Fruit fly (Drosophila melanogaster) whole organism, embryonic: ENCODE measurements around the gene Adck5.

ENCODE experiments used
- Atf6 ChIP-seq: fragments of 200-800 bp; sonication (Bioruptor generic); IDR thresholded peaks from 2 replicates; pipeline ENCODE4 v1.3.6; 2022; ENCODE audit warnings: missing biosample characterization, missing genetic modification characterization
- Bgb ChIP-seq: fragments of 200-800 bp; sonication (Bioruptor generic); IDR thresholded peaks from 2 replicates; pipeline ENCODE4 v1.3.6; 2022; ENCODE audit warnings: missing biosample characterization, missing genetic modification characterization; ENCODE audit not compliant: partially characterized antibody
- CG10147 ChIP-seq: fragments of 200-800 bp; sonication (Bioruptor generic); optimal IDR thresholded peaks from 2 replicates; lab custom pipeline; 2019; ENCODE audit warnings: missing biosample characterization, mild to moderate bottlenecking, missing genetic modification characterization, moderate library complexity
- CG11696 ChIP-seq: fragments of 200-800 bp; sonication (Bioruptor generic); IDR thresholded peaks from 2 replicates; pipeline ENCODE4 v1.3.6; 2022; ENCODE audit warnings: missing biosample characterization, missing genetic modification characterization
- CG15696 ChIP-seq: fragments of 200-800 bp; sonication (Bioruptor generic); optimal IDR thresholded peaks from 2 replicates; lab custom pipeline; 2019; ENCODE audit warnings: missing biosample characterization, mild to moderate bottlenecking, missing genetic modification characterization, moderate library complexity
- CG1603 ChIP-seq: fragments of 200-800 bp; sonication (Bioruptor generic); optimal IDR thresholded peaks from 2 replicates; lab custom pipeline; 2019; ENCODE audit warnings: missing biosample characterization, mild to moderate bottlenecking, missing genetic modification characterization, moderate library complexity
- CG18011 ChIP-seq: fragments of 200-800 bp; sonication (Bioruptor generic); optimal IDR thresholded peaks from 2 replicates; lab custom pipeline; 2017; ENCODE audit warnings: missing biosample characterization, missing genetic modification characterization, mild to moderate bottlenecking, moderate library complexity, missing genotype
- CG3065 ChIP-seq: fragments of 200-800 bp; sonication (Bioruptor generic); optimal IDR thresholded peaks from 2 replicates; lab custom pipeline; 2016; ENCODE audit warnings: missing biosample characterization, missing genetic modification characterization
- CG32767 ChIP-seq: fragments of 200-800 bp; sonication (Bioruptor generic); IDR thresholded peaks from 2 replicates; pipeline ENCODE4 v1.3.6; 2022; ENCODE audit warnings: missing biosample characterization, missing genetic modification characterization
- CG34376 ChIP-seq: fragments of 200-800 bp; sonication (Bioruptor generic); optimal IDR thresholded peaks from 2 replicates; lab custom pipeline; 2018; ENCODE audit warnings: missing biosample characterization, mild to moderate bottlenecking, missing genetic modification characterization
- CG4424 ChIP-seq: fragments of 200-800 bp; sonication (Bioruptor generic); optimal IDR thresholded peaks from 3 replicates; lab custom pipeline; 2016; ENCODE audit warnings: missing biosample characterization, missing genetic modification characterization
- CG4617 ChIP-seq: fragments of 200-800 bp; sonication (Bioruptor generic); optimal IDR thresholded peaks from 3 replicates; lab custom pipeline; 2016; ENCODE audit warnings: missing biosample characterization, missing genetic modification characterization, borderline replicate concordance
- CG4707 ChIP-seq: fragments of 200-800 bp; sonication (Bioruptor generic); optimal IDR thresholded peaks from 2 replicates; lab custom pipeline; 2018; ENCODE audit warnings: missing biosample characterization, mild to moderate bottlenecking, missing genetic modification characterization, moderate library complexity
- CG4730 ChIP-seq: fragments of 200-800 bp; sonication (Bioruptor generic); IDR thresholded peaks from 2 replicates; pipeline ENCODE4 v1.3.6; 2022; ENCODE audit warnings: missing biosample characterization, missing genetic modification characterization
- CG6813 ChIP-seq: fragments of 200-800 bp; sonication (Bioruptor generic); optimal IDR thresholded peaks from 2 replicates; lab custom pipeline; 2017; ENCODE audit warnings: missing biosample characterization, missing genetic modification characterization, mild to moderate bottlenecking, moderate library complexity, missing genetic modification reagents
- CG7372 ChIP-seq: fragments of 200-800 bp; sonication (Bioruptor generic); IDR thresholded peaks from 2 replicates; pipeline ENCODE4 v1.3.6; 2022; ENCODE audit warnings: missing biosample characterization, missing genetic modification characterization
- CG7556 ChIP-seq: fragments of 200-800 bp; sonication (Bioruptor generic); optimal IDR thresholded peaks from 2 replicates; lab custom pipeline; 2017; ENCODE audit warnings: missing biosample characterization, mild to moderate bottlenecking, missing genetic modification characterization
- CG8478 ChIP-seq: fragments of >200 bp; optimal IDR thresholded peaks from 2 replicates; lab custom pipeline; 2018
- CG9437 ChIP-seq: fragments of 200-800 bp; sonication (Bioruptor generic); optimal IDR thresholded peaks from 2 replicates; lab custom pipeline; 2018; ENCODE audit warnings: missing biosample characterization, mild to moderate bottlenecking, missing genetic modification characterization
- CG9609 ChIP-seq: fragments of 200-800 bp; sonication (Bioruptor generic); optimal IDR thresholded peaks from 3 replicates; lab custom pipeline; 2016; ENCODE audit warnings: missing biosample characterization, missing genetic modification characterization
- D19B ChIP-seq: fragments of 200-800 bp; sonication (Bioruptor generic); optimal IDR thresholded peaks from 2 replicates; lab custom pipeline; 2017; ENCODE audit warnings: missing biosample characterization, mild to moderate bottlenecking, missing genetic modification characterization
- ERR ChIP-seq: fragments of 200-800 bp; sonication (Bioruptor generic); optimal IDR thresholded peaks from 2 replicates; lab custom pipeline; 2016; ENCODE audit warnings: missing biosample characterization, missing genetic modification characterization
- HLH4C ChIP-seq: fragments of 200-800 bp; sonication (Bioruptor generic); IDR thresholded peaks from 3 replicates; pipeline ENCODE4 v1.3.6; 2022; ENCODE audit warnings: missing biosample characterization, missing genetic modification characterization; ENCODE audit not compliant: partially characterized antibody
- Hey ChIP-seq: fragments of 200-800 bp; sonication (Bioruptor generic); optimal IDR thresholded peaks from 3 replicates; lab custom pipeline; 2018; ENCODE audit warnings: missing biosample characterization, mild to moderate bottlenecking, missing genetic modification characterization
- Hmr ChIP-seq: fragments of 200-800 bp; sonication (Bioruptor generic); optimal IDR thresholded peaks from 3 replicates; lab custom pipeline; 2017; ENCODE audit warnings: mild to moderate bottlenecking, missing biosample characterization, missing genetic modification reagents, missing genetic modification characterization
- Kr ChIP-seq: fragments of 200-800 bp; sonication (Bioruptor generic); optimal IDR thresholded peaks from 2 replicates; lab custom pipeline; 2017; ENCODE audit warnings: missing biosample characterization, mild to moderate bottlenecking, missing genetic modification characterization
- Lim3 ChIP-seq: fragments of 200-800 bp; sonication (Bioruptor generic); IDR thresholded peaks from 2 replicates; pipeline ENCODE4 v1.3.6; 2022; ENCODE audit warnings: missing biosample characterization, missing genetic modification characterization
- Oli ChIP-seq: fragments of 200-800 bp; sonication (Bioruptor generic); optimal IDR thresholded peaks from 2 replicates; lab custom pipeline; 2018; ENCODE audit warnings: missing biosample characterization, mild to moderate bottlenecking, missing genetic modification characterization, moderate library complexity
- Taf1 ChIP-seq: fragments of 200-800 bp; sonication (Bioruptor generic); IDR thresholded peaks from 2 replicates; pipeline ENCODE4 v1.3.6; 2022; ENCODE audit warnings: missing biosample characterization, missing genetic modification characterization
- Vsx1 ChIP-seq: fragments of 200-800 bp; sonication (Bioruptor generic); optimal IDR thresholded peaks from 2 replicates; lab custom pipeline; 2017; ENCODE audit warnings: missing biosample characterization, mild to moderate bottlenecking, missing genetic modification characterization, missing genetic modification reagents
- bcd ChIP-seq: fragments of 200-800 bp; sonication (Bioruptor generic); optimal IDR thresholded peaks from 2 replicates; lab custom pipeline; 2017; ENCODE audit warnings: missing biosample characterization, mild to moderate bottlenecking, missing genetic modification characterization
- cad ChIP-seq: fragments of >200 bp; optimal IDR thresholded peaks from 2 replicates; lab custom pipeline; 2017; ENCODE audit warnings: missing biosample characterization, missing genetic modification characterization
- gem ChIP-seq: fragments of 200-800 bp; sonication (Bioruptor generic); optimal IDR thresholded peaks from 2 replicates; lab custom pipeline; 2019; ENCODE audit warnings: missing biosample characterization, mild to moderate bottlenecking, missing genetic modification characterization, moderate library complexity
- ham ChIP-seq: fragments of 200-800 bp; sonication (Bioruptor generic); IDR thresholded peaks from 2 replicates; pipeline ENCODE4 v1.3.6; 2022; ENCODE audit warnings: missing biosample characterization, missing genetic modification characterization
- hb ChIP-seq: fragments of 200-800 bp; sonication (Bioruptor generic); IDR thresholded peaks from 3 replicates; pipeline ENCODE4 v1.3.6; 2022; ENCODE audit warnings: missing biosample characterization, missing genetic modification characterization; ENCODE audit not compliant: partially characterized antibody
- her ChIP-seq: fragments of 200-800 bp; sonication (Bioruptor generic); optimal IDR thresholded peaks from 2 replicates; lab custom pipeline; 2016; ENCODE audit warnings: missing biosample characterization, missing genetic modification characterization
- insv ChIP-seq, 2 experiments: fragments of 200-800 bp; sonication (Bioruptor generic); optimal IDR thresholded peaks; 3 replicates each; lab custom pipeline; 2016 to 2018; ENCODE audit warnings: missing biosample characterization in 2 of 2, missing genetic modification characterization in 2 of 2
- kah ChIP-seq: fragments of 200-800 bp; sonication (Bioruptor generic); optimal IDR thresholded peaks from 2 replicates; lab custom pipeline; 2018; ENCODE audit warnings: missing biosample characterization, mild to moderate bottlenecking, missing genetic modification characterization
- mld ChIP-seq: fragments of 200-800 bp; sonication (Bioruptor generic); IDR thresholded peaks from 3 replicates; pipeline ENCODE4 v1.3.6; 2022; ENCODE audit warnings: missing biosample characterization, missing genetic modification characterization; ENCODE audit not compliant: partially characterized antibody
- oc ChIP-seq: fragments of 200-800 bp; sonication (Bioruptor generic); optimal IDR thresholded peaks from 2 replicates; lab custom pipeline; 2018; ENCODE audit warnings: missing biosample characterization, mild to moderate bottlenecking, missing genetic modification characterization, moderate library complexity
- odd ChIP-seq: fragments of 200-800 bp; sonication (Bioruptor generic); optimal IDR thresholded peaks from 2 replicates; lab custom pipeline; 2017; ENCODE audit warnings: missing biosample characterization, mild to moderate bottlenecking, missing genetic modification characterization
- org-1 ChIP-seq: fragments of 200-800 bp; sonication (Bioruptor generic); optimal IDR thresholded peaks from 2 replicates; lab custom pipeline; 2017; ENCODE audit warnings: missing biosample characterization, missing genetic modification characterization
- pros ChIP-seq: fragments of 200-800 bp; sonication (Bioruptor generic); optimal IDR thresholded peaks from 3 replicates; lab custom pipeline; 2019; ENCODE audit warnings: missing biosample characterization, mild to moderate bottlenecking, missing genetic modification characterization, moderate library complexity
- schlank ChIP-seq: fragments of 200-800 bp; sonication (Bioruptor generic); optimal IDR thresholded peaks from 2 replicates; lab custom pipeline; 2018; ENCODE audit warnings: missing biosample characterization, mild to moderate bottlenecking, missing genetic modification characterization
- shn ChIP-seq: fragments of 200-800 bp; sonication (Bioruptor generic); optimal IDR thresholded peaks from 3 replicates; lab custom pipeline; 2016; ENCODE audit warnings: missing biosample characterization, missing genetic modification characterization
- stc ChIP-seq: fragments of 200-800 bp; sonication (Bioruptor generic); IDR thresholded peaks from 2 replicates; pipeline ENCODE4 v1.3.6; 2022; ENCODE audit warnings: missing biosample characterization, missing genetic modification characterization
- unc-4 ChIP-seq: fragments of 200-800 bp; sonication (Bioruptor generic); IDR thresholded peaks from 2 replicates; pipeline ENCODE4 v1.3.6; 2022; ENCODE audit warnings: missing biosample characterization, missing genetic modification characterization; ENCODE audit not compliant: partially characterized antibody
- vvl ChIP-seq: fragments of 200-800 bp; sonication (Bioruptor generic); IDR thresholded peaks from 2 replicates; pipeline ENCODE4 v1.3.6; 2022; ENCODE audit warnings: missing biosample characterization, missing genetic modification characterization
- wdn ChIP-seq: fragments of 200-800 bp; sonication (Bioruptor generic); IDR thresholded peaks from 2 replicates; pipeline ENCODE4 v1.3.6; 2022; ENCODE audit warnings: missing biosample characterization, missing genetic modification characterization

Adck5 gene

DNA sequence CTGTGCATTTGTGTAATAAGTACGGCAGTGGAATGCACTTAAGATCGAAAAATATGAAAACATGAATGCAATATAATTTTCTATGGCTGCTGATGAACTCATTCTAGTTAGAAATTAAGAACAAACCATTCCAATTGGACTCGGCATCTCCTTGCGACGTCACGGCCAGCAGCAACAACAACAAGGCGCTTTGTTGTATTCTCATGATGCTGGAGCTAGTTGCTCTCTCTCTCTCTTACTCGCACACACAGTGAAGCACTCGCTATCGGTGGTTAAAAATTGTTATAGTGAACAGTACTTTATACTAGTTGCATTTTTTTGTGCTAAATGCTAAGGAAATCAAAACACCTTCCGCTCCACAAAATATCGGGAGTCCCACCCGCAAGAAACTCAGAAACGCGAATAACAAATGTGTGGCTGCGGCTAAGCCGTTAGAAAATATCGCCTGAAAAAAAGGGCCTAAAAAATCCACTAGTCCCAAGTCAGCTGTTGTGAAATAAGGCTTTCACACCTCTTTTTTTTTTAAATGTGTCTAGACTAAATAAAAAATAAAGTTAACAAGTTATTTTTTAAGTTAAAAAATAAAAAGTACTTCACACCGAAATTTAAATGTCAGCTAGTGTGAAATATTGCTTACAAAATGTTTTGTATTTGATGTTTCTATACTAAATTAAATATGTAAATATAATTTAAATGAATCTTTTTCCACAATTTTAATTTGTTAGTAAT lies 36.2 kb downstream of the Adck5 start, which contains the start of gene Plod (continued):
- no peak for TF ChIP-seq Kr (GFP tag; lab: Kevin White, UChicago)
- peak; percentile 21 for TF ChIP-seq schlank (tag; lab: Kevin White, UChicago)
- no peak for TF ChIP-seq ERR (GFP tag; lab: Kevin White, UChicago)
- no peak for TF ChIP-seq wdn (GFP tag; lab: Robert Waterston, UW)
- TF ChIP-seq insv (GFP tag; optimal IDR thresholded peaks at IDR 0.05; lab: Kevin White, UChicago): peak; percentile 98
- no peak for TF ChIP-seq CG9609 (GFP tag; lab: Kevin White, UChicago)
- no peak for TF ChIP-seq pros (GFP tag; lab: Kevin White, UChicago)
- no peak for TF ChIP-seq HLH4C
- TF ChIP-seq CG4707 (GFP tag; lab: Kevin White, UChicago): no peak
- no peak for TF ChIP-seq D19B (GFP tag; lab: Kevin White, UChicago)
- no peak for TF ChIP-seq mld (GFP tag; lab: Robert Waterston, UW)
- TF ChIP-seq CG3065 (GFP tag; lab: Kevin White, UChicago): no peak
- no peak for TF ChIP-seq CG6813 (GFP tag; lab: Kevin White, UChicago)
- no peak for TF ChIP-seq CG11696
- TF ChIP-seq CG18011 (GFP tag; lab: Kevin White, UChicago): no peak
- TF ChIP-seq Hey (tag; lab: Kevin White, UChicago): no peak
- no peak for TF ChIP-seq cad (GFP tag; lab: Kevin White, UChicago)
- peak; percentile 0 for TF ChIP-seq Oli (tag; lab: Kevin White, UChicago)
- no peak for TF ChIP-seq ham (GFP tag; lab: Robert Waterston, UW)
- TF ChIP-seq vvl (GFP tag; lab: Robert Waterston, UW): peak; percentile 71; the same call in 1 of the 2 replicates
- TF ChIP-seq CG32767 (GFP tag; lab: Robert Waterston, UW): 0 out of 2 replicates have a peak, but pooled peaks have one; percentile 25
- TF ChIP-seq stc: 0 out of 2 replicates have a peak, but pooled peaks have one; percentile 11
- peak; percentile 63; the same call in 1 of the 2 replicates for TF ChIP-seq Bgb (GFP tag; lab: Robert Waterston, UW)
- peak; percentile 41 for TF ChIP-seq bcd
- no peak for TF ChIP-seq CG10147 (GFP tag; lab: Kevin White, UChicago)
- no peak for TF ChIP-seq shn (GFP tag; lab: Kevin White, UChicago)
- peak; percentile 16 for TF ChIP-seq CG4617 (GFP tag; lab: Kevin White, UChicago)
- no peak for TF ChIP-seq org-1 (GFP tag; lab: Kevin White, UChicago)
- peak; percentile 21 for TF ChIP-seq CG7556
- peak; percentile 76 for TF ChIP-seq Hmr (GFP tag; lab: Kevin White, UChicago)
- TF ChIP-seq Vsx1: no peak
- TF ChIP-seq oc (tag; lab: Kevin White, UChicago): peak; percentile 62
- no peak for TF ChIP-seq kah (GFP tag; lab: Kevin White, UChicago)
- peak; percentile 58 for TF ChIP-seq Atf6 (GFP tag; lab: Robert Waterston, UW)
- peak; percentile 73 for TF ChIP-seq gem (tag; lab: Kevin White, UChicago)
- TF ChIP-seq CG4730: no peak
- peak; percentile 52 for TF ChIP-seq CG1603 (tag; lab: Kevin White, UChicago)
- no peak for TF ChIP-seq CG8478 (lab: Kevin White, UChicago)
- peak; percentile 33 for TF ChIP-seq odd
- peak; percentile 51; the same call in 1 of the 2 replicates for TF ChIP-seq unc-4 (GFP tag; lab: Robert Waterston, UW)
- TF ChIP-seq CG7372 (GFP tag; lab: Robert Waterston, UW): no peak
- no peak for TF ChIP-seq Taf1
- peak; percentile 51 for TF ChIP-seq her (GFP tag; lab: Kevin White, UChicago)
- TF ChIP-seq CG34376: peak; percentile 53
- peak; percentile 30 for TF ChIP-seq CG4424
- TF ChIP-seq CG15696 (tag; lab: Kevin White, UChicago): peak; percentile 25
- TF ChIP-seq CG9437 (GFP tag; lab: Kevin White, UChicago): no peak
- TF ChIP-seq Lim3 (GFP tag; lab: Robert Waterston, UW): no peak
- no peak; the same call in 2 of the 3 replicates for TF ChIP-seq hb
